Fruit fly (Drosophila melanogaster) whole organism, embryonic: ENCODE measurements around the gene CG13108.

Experiments used
- Adf1 ChIP-seq: fragments of 200-800 bp; sonication (Bioruptor generic); IDR thresholded peaks from 2 replicates; pipeline ENCODE4 v1.3.6; 2022; ENCODE audit warnings: missing biosample characterization, missing genetic modification characterization
- Aef1 ChIP-seq: fragments of 200-800 bp; sonication (Bioruptor generic); IDR thresholded peaks from 3 replicates; pipeline ENCODE4 v1.3.6; 2022; ENCODE audit warnings: missing biosample characterization, missing genetic modification characterization
- Asciz ChIP-seq: fragments of 200-800 bp; sonication (Bioruptor generic); optimal IDR thresholded peaks from 2 replicates; lab custom pipeline; 2017; ENCODE audit warnings: missing biosample characterization, mild to moderate bottlenecking, missing genetic modification characterization, missing genetic modification reagents
- Bgb ChIP-seq: fragments of 200-800 bp; sonication (Bioruptor generic); IDR thresholded peaks from 2 replicates; pipeline ENCODE4 v1.3.6; 2022; ENCODE audit warnings: missing biosample characterization, missing genetic modification characterization; ENCODE audit not compliant: partially characterized antibody
- BtbVII ChIP-seq: fragments of 200-800 bp; sonication (Bioruptor generic); optimal IDR thresholded peaks from 3 replicates; lab custom pipeline; 2017; ENCODE audit warnings: missing biosample characterization, mild to moderate bottlenecking, missing genetic modification characterization
- CG10366 ChIP-seq: fragments of 200-800 bp; sonication (Bioruptor generic); IDR thresholded peaks from 2 replicates; pipeline ENCODE4 v1.3.6; 2022; ENCODE audit warnings: missing biosample characterization, missing genetic modification characterization
- CG10959 ChIP-seq: fragments of 200-800 bp; sonication (Bioruptor generic); IDR thresholded peaks from 2 replicates; pipeline ENCODE4 v1.3.6; 2022; ENCODE audit warnings: missing biosample characterization, missing genetic modification characterization
- CG11560 ChIP-seq: fragments of 200-800 bp; sonication (Bioruptor generic); IDR thresholded peaks from 3 replicates; pipeline ENCODE4 v1.3.6; 2022; ENCODE audit warnings: missing biosample characterization, missing genetic modification characterization
- CG13296 ChIP-seq: fragments of 200-800 bp; sonication (Bioruptor generic); optimal IDR thresholded peaks from 3 replicates; lab custom pipeline; 2018; ENCODE audit warnings: missing biosample characterization, mild to moderate bottlenecking, missing genetic modification characterization
- CG17912 ChIP-seq: fragments of 200-800 bp; sonication (Bioruptor generic); optimal IDR thresholded peaks from 2 replicates; lab custom pipeline; 2018; ENCODE audit warnings: missing biosample characterization, mild to moderate bottlenecking, missing genetic modification characterization
- CG18011 ChIP-seq: fragments of 200-800 bp; sonication (Bioruptor generic); optimal IDR thresholded peaks from 2 replicates; lab custom pipeline; 2017; ENCODE audit warnings: missing biosample characterization, missing genetic modification characterization, mild to moderate bottlenecking, moderate library complexity, missing genotype
- CG18476 ChIP-seq: fragments of 200-800 bp; sonication (Bioruptor generic); optimal IDR thresholded peaks from 2 replicates; lab custom pipeline; 2016; ENCODE audit warnings: missing biosample characterization, mild to moderate bottlenecking, missing genetic modification characterization
- CG3838 ChIP-seq: fragments of 200-800 bp; sonication (Bioruptor generic); optimal IDR thresholded peaks from 3 replicates; lab custom pipeline; 2016; ENCODE audit warnings: missing biosample characterization, missing genetic modification characterization
- CG5245 ChIP-seq: fragments of 200-800 bp; sonication (Bioruptor generic); optimal IDR thresholded peaks from 3 replicates; lab custom pipeline; 2016; ENCODE audit warnings: missing biosample characterization, missing genetic modification characterization
- CG5953 ChIP-seq: fragments of 200-800 bp; sonication (Bioruptor generic); IDR thresholded peaks from 2 replicates; pipeline ENCODE4 v1.3.6; 2022; ENCODE audit warnings: missing biosample characterization, missing genetic modification characterization
- CG6683 ChIP-seq: fragments of 200-800 bp; sonication (Bioruptor generic); optimal IDR thresholded peaks from 2 replicates; lab custom pipeline; 2017; ENCODE audit warnings: missing biosample characterization, mild to moderate bottlenecking, missing genetic modification characterization, missing genetic modification reagents
- CG6765 ChIP-seq: fragments of 200-800 bp; sonication (Bioruptor generic); optimal IDR thresholded peaks from 3 replicates; lab custom pipeline; 2017; ENCODE audit warnings: missing biosample characterization, mild to moderate bottlenecking, missing genetic modification characterization
- CG6813 ChIP-seq: fragments of 200-800 bp; sonication (Bioruptor generic); optimal IDR thresholded peaks from 2 replicates; lab custom pipeline; 2017; ENCODE audit warnings: missing biosample characterization, missing genetic modification characterization, mild to moderate bottlenecking, moderate library complexity, missing genetic modification reagents
- CG8290 ChIP-seq, 3 experiments: fragments of 200-800 bp; sonication (Bioruptor generic); optimal IDR thresholded peaks; 2 replicates each; lab custom pipeline; 2016 to 2019; ENCODE audit warnings: missing biosample characterization in 3 of 3, missing genetic modification characterization in 3 of 3, mild to moderate bottlenecking in 2 of 3, moderate library complexity in 1 of 3
- CG8359 ChIP-seq: fragments of 200-800 bp; sonication (Bioruptor generic); optimal IDR thresholded peaks from 2 replicates; lab custom pipeline; 2017; ENCODE audit warnings: missing biosample characterization, mild to moderate bottlenecking, missing genetic modification characterization, borderline replicate concordance
- CG8388 ChIP-seq: fragments of 200-800 bp; sonication (Bioruptor generic); optimal IDR thresholded peaks from 2 replicates; lab custom pipeline; 2019; ENCODE audit warnings: missing biosample characterization, mild to moderate bottlenecking, missing genetic modification characterization, moderate library complexity
- Dp ChIP-seq: fragments of 200-800 bp; sonication (Bioruptor generic); optimal IDR thresholded peaks from 2 replicates; lab custom pipeline; 2018; ENCODE audit warnings: missing biosample characterization, mild to moderate bottlenecking, missing genetic modification characterization, moderate library complexity
- E2f2 ChIP-seq: fragments of 200-800 bp; sonication (Bioruptor generic); IDR thresholded peaks from 2 replicates; pipeline ENCODE4 v1.3.6; 2022; ENCODE audit warnings: missing biosample characterization, missing genetic modification characterization
- Fer1 ChIP-seq: fragments of 200-800 bp; sonication (Bioruptor generic); optimal IDR thresholded peaks from 2 replicates; lab custom pipeline; 2017; ENCODE audit warnings: missing biosample characterization, mild to moderate bottlenecking, missing genetic modification characterization
- Hey ChIP-seq: fragments of 200-800 bp; sonication (Bioruptor generic); optimal IDR thresholded peaks from 3 replicates; lab custom pipeline; 2018; ENCODE audit warnings: missing biosample characterization, mild to moderate bottlenecking, missing genetic modification characterization
- MESR4 ChIP-seq: fragments of 200-800 bp; sonication (Bioruptor generic); optimal IDR thresholded peaks from 2 replicates; lab custom pipeline; 2018; ENCODE audit warnings: missing biosample characterization, mild to moderate bottlenecking, missing genetic modification characterization, moderate library complexity
- Myb ChIP-seq: fragments of 200-800 bp; sonication (Bioruptor generic); optimal IDR thresholded peaks from 2 replicates; lab custom pipeline; 2016; ENCODE audit warnings: missing biosample characterization, missing genetic modification characterization
- NK7.1 ChIP-seq: fragments of 200-800 bp; sonication (Bioruptor generic); optimal IDR thresholded peaks from 3 replicates; lab custom pipeline; 2016; ENCODE audit warnings: missing biosample characterization, missing genetic modification characterization
- Nf-YB ChIP-seq: fragments of 200-800 bp; sonication (Bioruptor generic); optimal IDR thresholded peaks from 3 replicates; lab custom pipeline; 2019; ENCODE audit warnings: missing biosample characterization, mild to moderate bottlenecking, missing genetic modification characterization, moderate library complexity
- Sin3A ChIP-seq: fragments of >200 bp; optimal IDR thresholded peaks from 2 replicates; lab custom pipeline; 2018
- Spps ChIP-seq: fragments of 200-800 bp; sonication (Bioruptor generic); optimal IDR thresholded peaks from 2 replicates; lab custom pipeline; 2018; ENCODE audit warnings: missing biosample characterization, mild to moderate bottlenecking, missing genetic modification characterization
- TFAM ChIP-seq: fragments of 200-800 bp; sonication (Bioruptor generic); optimal IDR thresholded peaks from 2 replicates; lab custom pipeline; 2017; ENCODE audit warnings: missing biosample characterization, missing genetic modification characterization, inconsistent platforms
- Taf1 ChIP-seq: fragments of 200-800 bp; sonication (Bioruptor generic); IDR thresholded peaks from 2 replicates; pipeline ENCODE4 v1.3.6; 2022; ENCODE audit warnings: missing biosample characterization, missing genetic modification characterization
- bcd ChIP-seq: fragments of 200-800 bp; sonication (Bioruptor generic); optimal IDR thresholded peaks from 2 replicates; lab custom pipeline; 2017; ENCODE audit warnings: missing biosample characterization, mild to moderate bottlenecking, missing genetic modification characterization
- cato ChIP-seq: fragments of 200-800 bp; sonication (Bioruptor generic); optimal IDR thresholded peaks from 2 replicates; lab custom pipeline; 2016; ENCODE audit warnings: missing biosample characterization, missing genetic modification characterization, borderline replicate concordance
- danr ChIP-seq: fragments of 200-800 bp; sonication (Bioruptor generic); IDR thresholded peaks from 2 replicates; pipeline ENCODE4 v1.3.6; 2022; ENCODE audit warnings: missing biosample characterization, missing genetic modification characterization
- exex ChIP-seq: fragments of 200-800 bp; sonication (Bioruptor generic); optimal IDR thresholded peaks from 4 replicates; lab custom pipeline; 2018; ENCODE audit warnings: missing biosample characterization, mild to moderate bottlenecking, missing genetic modification characterization, moderate library complexity
- fd3F ChIP-seq: fragments of 200-800 bp; sonication (Bioruptor generic); optimal IDR thresholded peaks from 2 replicates; lab custom pipeline; 2018; ENCODE audit warnings: missing biosample characterization, mild to moderate bottlenecking, missing genetic modification characterization, moderate library complexity
- gcm ChIP-seq: fragments of 200-800 bp; sonication (Bioruptor generic); optimal IDR thresholded peaks from 2 replicates; lab custom pipeline; 2019; ENCODE audit warnings: missing biosample characterization, mild to moderate bottlenecking, missing genetic modification characterization, moderate library complexity
- gem ChIP-seq: fragments of 200-800 bp; sonication (Bioruptor generic); optimal IDR thresholded peaks from 2 replicates; lab custom pipeline; 2019; ENCODE audit warnings: missing biosample characterization, mild to moderate bottlenecking, missing genetic modification characterization, moderate library complexity
- gsb ChIP-seq: fragments of 200-800 bp; sonication (Bioruptor generic); IDR thresholded peaks from 2 replicates; pipeline ENCODE4 v1.3.6; 2022; ENCODE audit warnings: missing biosample characterization, missing genetic modification characterization
- hkb ChIP-seq, 2 experiments: fragments of 200-800 bp in 1 of 2; fragments of >200 bp in 1 of 2; sonication (Bioruptor generic) in 1 of 2; IDR thresholded peaks in 1 of 2; optimal IDR thresholded peaks in 1 of 2; 2 replicates each; pipeline versions ENCODE4 v1.3.6 to Lab custom; 2017 to 2022; ENCODE audit warnings: missing biosample characterization in 1 of 2, missing genetic modification characterization in 1 of 2
- ssp ChIP-seq: fragments of 200-800 bp; sonication (Bioruptor generic); IDR thresholded peaks from 2 replicates; pipeline ENCODE4 v1.3.6; 2022; ENCODE audit warnings: missing biosample characterization, missing genetic modification characterization
- stwl ChIP-seq: fragments of 200-800 bp; sonication (Bioruptor generic); optimal IDR thresholded peaks from 3 replicates; lab custom pipeline; 2018; ENCODE audit warnings: missing biosample characterization, mild to moderate bottlenecking, missing genetic modification characterization, moderate library complexity
- sug ChIP-seq: fragments of 200-800 bp; optimal IDR thresholded peaks from 2 replicates; lab custom pipeline; 2019; ENCODE audit warnings: missing biosample characterization, mild to moderate bottlenecking, missing genetic modification characterization, moderate library complexity
- tll ChIP-seq, 2 experiments: fragments of 200-800 bp in 1 of 2; fragments of >200 bp in 1 of 2; sonication (Bioruptor generic) in 1 of 2; optimal IDR thresholded peaks; 2 replicates each; lab custom pipeline; 2017 to 2019; ENCODE audit warnings: missing biosample characterization in 2 of 2, missing genetic modification characterization in 2 of 2, mild to moderate bottlenecking in 1 of 2, moderate library complexity in 1 of 2
- unpg ChIP-seq: fragments of 200-800 bp; sonication (Bioruptor generic); optimal IDR thresholded peaks from 3 replicates; lab custom pipeline; 2018; ENCODE audit warnings: missing biosample characterization, mild to moderate bottlenecking, missing genetic modification characterization, moderate library complexity
- vfl ChIP-seq: fragments of 200-800 bp; sonication (Bioruptor generic); optimal IDR thresholded peaks from 2 replicates; lab custom pipeline; 2016; ENCODE audit warnings: missing biosample characterization, missing genetic modification characterization
- wdn ChIP-seq: fragments of 200-800 bp; sonication (Bioruptor generic); IDR thresholded peaks from 2 replicates; pipeline ENCODE4 v1.3.6; 2022; ENCODE audit warnings: missing biosample characterization, missing genetic modification characterization
- z ChIP-seq: fragments of 200-800 bp; sonication (Bioruptor generic); IDR thresholded peaks from 3 replicates; pipeline ENCODE4 v1.3.6; 2022; ENCODE audit warnings: missing biosample characterization, missing genetic modification characterization

CG13108 gene

DNA sequence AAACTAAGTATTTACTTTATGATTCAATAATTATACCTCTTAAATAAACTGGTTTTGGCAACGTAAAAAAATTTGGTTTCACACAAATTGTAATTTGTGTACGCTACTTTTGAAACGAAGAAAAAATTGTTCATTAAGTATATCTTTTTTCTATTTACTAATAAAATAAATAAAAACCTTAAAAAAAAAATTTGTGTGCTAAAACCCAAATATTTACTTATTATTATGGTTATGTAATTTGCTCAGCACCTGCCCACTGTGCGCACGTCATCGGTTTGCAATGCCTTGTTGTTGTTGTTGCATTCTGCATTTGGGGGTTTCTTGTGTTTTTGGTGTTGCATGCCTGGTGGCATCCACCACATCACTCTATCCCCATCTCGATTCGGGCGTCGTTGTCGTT, 43.1 kb downstream of the CG13108 start (continued):
- TF ChIP-seq E2f2 (peak; percentile 28; the same call in 1 of the 2 replicates), Spps (peak; percentile 32), CG17912 (GFP tag; lab: Kevin White, UChicago) (no peak), CG18476 (GFP tag; lab: Kevin White, UChicago) (no peak), Dp (no peak), sug (tag; lab: Kevin White, UChicago) (no peak), CG10366 (GFP tag; lab: Robert Waterston, UW) (peak; percentile 35; the same call in 1 of the 2 replicates), Taf1 (GFP tag; lab: Robert Waterston, UW) (no peak), CG6683 (no peak), unpg (GFP tag; lab: Kevin White, UChicago) (peak; percentile 66), Hey (tag; lab: Kevin White, UChicago) (no peak), gem (tag; lab: Kevin White, UChicago) (peak; percentile 77), gcm (peak; percentile 50), Asciz (GFP tag; lab: Kevin White, UChicago) (peak; percentile 72), CG6813 (GFP tag; lab: Kevin White, UChicago) (no peak), BtbVII (GFP tag; lab: Kevin White, UChicago) (no peak), tll (GFP tag; optimal IDR thresholded peaks at IDR 0.05; lab: Kevin White, UChicago) (no peak), bcd (GFP tag; lab: Kevin White, UChicago) (peak; percentile 45), Fer1 (GFP tag; lab: Kevin White, UChicago) (no peak), CG8388 (GFP tag; lab: Kevin White, UChicago) (peak; percentile 71), danr (GFP tag; lab: Robert Waterston, UW) (no peak), Adf1 (GFP tag; lab: Robert Waterston, UW) (no peak), gsb (GFP tag; lab: Robert Waterston, UW) (no peak), z (GFP tag; lab: Robert Waterston, UW) (no peak), hkb (optimal IDR thresholded peaks at IDR 0.05; lab: Kevin White, UChicago) (no peak), hkb (GFP tag; IDR thresholded peaks at IDR 0.05; lab: Robert Waterston, UW) (peak; percentile 61), CG13296 (GFP tag; lab: Kevin White, UChicago) (no peak), NK7.1 (no peak), CG3838 (no peak), CG6765 (GFP tag; lab: Kevin White, UChicago) (no peak), Sin3A (lab: Kevin White, UChicago) (no peak), vfl (no peak), CG5245 (GFP tag; lab: Kevin White, UChicago) (peak; percentile 2), wdn (GFP tag; lab: Robert Waterston, UW) (no peak), stwl (tag; lab: Kevin White, UChicago) (no peak), CG8359 (no peak), Myb (GFP tag; lab: Kevin White, UChicago) (no peak), CG11560 (no peak), fd3F (GFP tag; lab: Kevin White, UChicago) (no peak), Nf-YB (GFP tag; lab: Kevin White, UChicago) (no peak), ssp (peak; percentile 25; the same call in 1 of the 2 replicates), CG18011 (no peak), TFAM (GFP tag; lab: Kevin White, UChicago) (no peak), CG8290 (GFP tag; optimal IDR thresholded peaks at IDR 0.05; lab: Kevin White, UChicago) (no peak), CG8290 (tag; optimal IDR thresholded peaks at IDR 0.05; lab: Kevin White, UChicago) (no peak), cato (GFP tag; lab: Kevin White, UChicago) (no peak), Bgb (no peak), exex (tag; lab: Kevin White, UChicago) (no peak), CG10959 (GFP tag; lab: Robert Waterston, UW) (no peak), MESR4 (GFP tag; lab: Kevin White, UChicago) (no peak), CG5953 (0 out of 2 replicates have a peak, but pooled peaks have one; percentile 30), Aef1 (GFP tag; lab: Robert Waterston, UW) (no peak)
